Worm (Caenorhabditis elegans) whole organism, young adult: Measurements from ENCODE around the gene ndub-8.

Experiments
- B0019.2 ChIP-seq: fragments of 200-800 bp; sonication (Bioruptor generic); conservative IDR thresholded peaks from 2 replicates; pipeline ENCODE4 v1.3.6; 2022; ENCODE audit warnings: missing genetic modification reagents, missing genetic modification characterization, missing compliant biosample characterization
- C06A6.2 ChIP-seq: fragments of 200-800 bp; sonication (Bioruptor generic); conservative IDR thresholded peaks from 2 replicates; pipeline ENCODE4 v1.3.6; 2022; ENCODE audit warnings: missing genetic modification characterization, missing compliant biosample characterization
- F23B12.7 ChIP-seq: sonication (generic microtip); optimal IDR thresholded peaks from 2 replicates; lab custom pipeline; 2017; ENCODE audit warnings: missing genetic modification characterization, mild to moderate bottlenecking, missing compliant biosample characterization, antibody characterized with exemption, moderate library complexity; ENCODE audit not compliant: insufficient read depth
- F49E8.2 ChIP-seq: sonication (generic microtip); optimal IDR thresholded peaks from 3 replicates; lab custom pipeline; 2017; ENCODE audit warnings: missing genetic modification characterization, mild to moderate bottlenecking, missing compliant biosample characterization, antibody characterized with exemption, moderate library complexity; ENCODE audit not compliant: insufficient read depth
- K12H6.12 ChIP-seq: fragments of 200-800 bp; sonication (Bioruptor generic); optimal IDR thresholded peaks from 2 replicates; lab custom pipeline; 2018; ENCODE audit warnings: mild to moderate bottlenecking, missing genetic modification characterization, missing compliant biosample characterization
- T26A5.8 ChIP-seq: sonication (generic microtip); optimal IDR thresholded peaks from 2 replicates; lab custom pipeline; 2016; ENCODE audit warnings: missing genetic modification characterization, missing compliant biosample characterization
- Y53F4B.3 ChIP-seq: fragments of 200-800 bp; sonication (Bioruptor generic); IDR thresholded peaks from 2 replicates; pipeline ENCODE4 v1.3.6; 2022; ENCODE audit warnings: missing genetic modification reagents, missing genetic modification characterization, missing compliant biosample characterization
- Y56A3A.18 ChIP-seq: fragments of 200-800 bp; sonication (Bioruptor generic); IDR thresholded peaks from 2 replicates; pipeline ENCODE4 v1.3.6; 2022; ENCODE audit warnings: missing genetic modification reagents, missing genetic modification characterization, missing compliant biosample characterization
- Y95B8A.8 ChIP-seq: fragments of 200-800 bp; sonication (Bioruptor generic); IDR thresholded peaks from 2 replicates; pipeline ENCODE4 v1.3.6; 2022; ENCODE audit warnings: missing genetic modification reagents, missing genetic modification characterization, missing compliant biosample characterization
- ZK185.1 ChIP-seq: sonication (generic microtip); optimal IDR thresholded peaks from 2 replicates; lab custom pipeline; 2016; ENCODE audit warnings: mild to moderate bottlenecking, missing genetic modification characterization, missing compliant biosample characterization; ENCODE audit not compliant: poor library complexity, severe bottlenecking
- akir-1 ChIP-seq: fragments of 200-800 bp; sonication (Bioruptor generic); optimal IDR thresholded peaks from 2 replicates; lab custom pipeline; 2018; ENCODE audit warnings: mild to moderate bottlenecking, missing genetic modification characterization, moderate library complexity, missing compliant biosample characterization
- athp-1 ChIP-seq: sonication (generic microtip); optimal IDR thresholded peaks from 2 replicates; lab custom pipeline; 2017; ENCODE audit warnings: mild to moderate bottlenecking, missing genetic modification characterization, missing compliant biosample characterization
- attf-5 ChIP-seq: fragments of 200-800 bp; sonication (Bioruptor generic); optimal IDR thresholded peaks from 2 replicates; lab custom pipeline; 2018; ENCODE audit warnings: mild to moderate bottlenecking, missing genetic modification characterization, missing compliant biosample characterization
- bed-2 ChIP-seq: fragments of 200-800 bp; sonication (Bioruptor generic); IDR thresholded peaks from 2 replicates; pipeline ENCODE4 v1.3.6; 2022; ENCODE audit warnings: missing genetic modification reagents, missing genetic modification characterization, missing compliant biosample characterization
- ccch-3 ChIP-seq: fragments of 200-800 bp; sonication (Bioruptor generic); optimal IDR thresholded peaks from 2 replicates; lab custom pipeline; 2018; ENCODE audit warnings: mild to moderate bottlenecking, missing genetic modification characterization, missing compliant biosample characterization
- cebp-1 ChIP-seq, 2 experiments: fragments of 200-800 bp in 1 of 2; sonication (Bioruptor generic) in 1 of 2; sonication (generic microtip) in 1 of 2; IDR thresholded peaks in 1 of 2; optimal IDR thresholded peaks in 1 of 2; 2 replicates each; pipeline versions ENCODE4 v1.3.6 to Lab custom; 2017 to 2022; ENCODE audit warnings: missing compliant biosample characterization in 2 of 2, missing genetic modification characterization in 2 of 2, mild to moderate bottlenecking in 1 of 2, missing genetic modification reagents in 1 of 2, moderate library complexity in 1 of 2
- cebp-2 ChIP-seq: fragments of 200-800 bp; sonication (Bioruptor generic); IDR thresholded peaks from 2 replicates; pipeline ENCODE4 v1.3.6; 2022; ENCODE audit warnings: missing genetic modification characterization, missing compliant biosample characterization
- ceh-79 ChIP-seq: sonication (generic microtip); optimal IDR thresholded peaks from 2 replicates; lab custom pipeline; 2017; ENCODE audit warnings: mild to moderate bottlenecking, missing genetic modification characterization, missing compliant biosample characterization
- ceh-91 ChIP-seq: fragments of 200-800 bp; sonication (Bioruptor generic); IDR thresholded peaks from 2 replicates; pipeline ENCODE4 v1.3.6; 2022; ENCODE audit warnings: missing genetic modification reagents, missing genetic modification characterization, missing compliant biosample characterization
- dox-1 ChIP-seq: fragments of 200-800 bp; sonication (Bioruptor generic); IDR thresholded peaks from 2 replicates; pipeline ENCODE4 v1.3.6; 2022; ENCODE audit warnings: missing genetic modification reagents, missing genetic modification characterization, missing compliant biosample characterization
- dpff-1 ChIP-seq: sonication (generic microtip); optimal IDR thresholded peaks from 2 replicates; lab custom pipeline; 2017; ENCODE audit warnings: mild to moderate bottlenecking, missing genetic modification characterization, missing compliant biosample characterization
- efl-1 ChIP-seq: fragments of 150-350 bp; optimal IDR thresholded peaks from 2 replicates; lab custom pipeline; 2014; ENCODE audit warnings: missing biosample characterization, missing genetic modification reagents, missing genetic modification characterization
- egrh-3 ChIP-seq: fragments of 200-800 bp; sonication (Bioruptor generic); IDR thresholded peaks from 2 replicates; pipeline ENCODE4 v1.3.6; 2022; ENCODE audit warnings: missing genetic modification reagents, missing genetic modification characterization, missing compliant biosample characterization
- let-607 ChIP-seq, 2 experiments: fragments of 200-800 bp in 1 of 2; sonication (Bioruptor generic) in 1 of 2; sonication (generic microtip) in 1 of 2; optimal IDR thresholded peaks; 2 replicates each; lab custom pipeline; 2016 to 2018; ENCODE audit warnings: mild to moderate bottlenecking in 2 of 2, missing compliant biosample characterization in 2 of 2, missing genetic modification characterization in 2 of 2, moderate library complexity in 2 of 2, missing genotype in 1 of 2
- lin-35 ChIP-seq, 3 experiments: fragments of 150-350 bp in 2 of 3; sonication (generic microtip) in 1 of 3; optimal IDR thresholded peaks; 2 replicates each; lab custom pipeline; 2014 to 2018; ENCODE audit warnings: missing biosample characterization in 3 of 3, missing genetic modification characterization in 3 of 3, missing genetic modification reagents in 3 of 3
- lin-40 ChIP-seq: sonication (generic microtip); optimal IDR thresholded peaks from 2 replicates; lab custom pipeline; 2016; ENCODE audit warnings: missing genetic modification characterization, mild to moderate bottlenecking, missing compliant biosample characterization, missing genotype, missing genetic modification reagents
- lin-54 ChIP-seq: fragments of 200-800 bp; sonication (Bioruptor generic); optimal IDR thresholded peaks from 2 replicates; lab custom pipeline; 2018; ENCODE audit warnings: mild to moderate bottlenecking, missing genetic modification characterization, missing compliant biosample characterization
- lsl-1 ChIP-seq: fragments of 200-800 bp; sonication (Bioruptor generic); optimal IDR thresholded peaks from 2 replicates; lab custom pipeline; 2018; ENCODE audit warnings: mild to moderate bottlenecking, missing genetic modification characterization, moderate library complexity, missing compliant biosample characterization
- madf-3 ChIP-seq: fragments of 200-800 bp; sonication (Bioruptor generic); IDR thresholded peaks from 2 replicates; pipeline ENCODE4 v1.3.6; 2022; ENCODE audit warnings: missing genetic modification reagents, missing genetic modification characterization, missing compliant biosample characterization
- mes-4 ChIP-seq: sonication (generic microtip); optimal IDR thresholded peaks from 2 replicates; lab custom pipeline; 2016; ENCODE audit warnings: missing genotype, missing genetic modification characterization, missing compliant biosample characterization
- nfya-1 ChIP-seq: sonication (generic microtip); optimal IDR thresholded peaks from 2 replicates; lab custom pipeline; 2017; ENCODE audit warnings: antibody characterized with exemption, missing compliant biosample characterization, missing genetic modification characterization, borderline replicate concordance; ENCODE audit not compliant: insufficient read depth
- nfya-2 ChIP-seq: fragments of 200-800 bp; sonication (Bioruptor generic); IDR thresholded peaks from 2 replicates; pipeline ENCODE4 v1.3.6; 2022; ENCODE audit warnings: missing genetic modification reagents, missing genetic modification characterization, missing compliant biosample characterization
- nfyb-1 ChIP-seq: fragments of 200-800 bp; sonication (Bioruptor generic); IDR thresholded peaks from 2 replicates; pipeline ENCODE4 v1.3.6; 2022; ENCODE audit warnings: missing genetic modification reagents, missing genetic modification characterization, missing compliant biosample characterization
- nhr-120 ChIP-seq: fragments of 200-800 bp; sonication (Bioruptor generic); IDR thresholded peaks from 2 replicates; pipeline ENCODE4 v1.3.6; 2022; ENCODE audit warnings: missing genetic modification characterization, missing compliant biosample characterization
- nhr-179 ChIP-seq: sonication (generic microtip); optimal IDR thresholded peaks from 2 replicates; lab custom pipeline; 2016; ENCODE audit warnings: mild to moderate bottlenecking, missing genetic modification characterization, missing compliant biosample characterization
- pha-4 ChIP-seq: fragments of 150-350 bp; sonication (generic microtip); optimal IDR thresholded peaks from 2 replicates; lab custom pipeline; 2014; ENCODE audit warnings: missing biosample characterization, missing genetic modification reagents, missing genetic modification characterization
- rcor-1 ChIP-seq: fragments of 200-800 bp; sonication (Bioruptor generic); IDR thresholded peaks from 2 replicates; pipeline ENCODE4 v1.3.6; 2022; ENCODE audit warnings: missing genetic modification reagents, missing genetic modification characterization, missing compliant biosample characterization
- repo-1 ChIP-seq: sonication (generic microtip); optimal IDR thresholded peaks from 2 replicates; lab custom pipeline; 2017; ENCODE audit warnings: mild to moderate bottlenecking, missing genetic modification characterization, missing compliant biosample characterization
- sdz-38 ChIP-seq: sonication (generic microtip); optimal IDR thresholded peaks from 2 replicates; lab custom pipeline; 2016; ENCODE audit warnings: missing genotype, missing genetic modification characterization, missing compliant biosample characterization
- sea-2 ChIP-seq: fragments of 200-800 bp; sonication (Bioruptor generic); IDR thresholded peaks from 2 replicates; pipeline ENCODE4 v1.3.6; 2022; ENCODE audit warnings: missing genetic modification characterization, missing compliant biosample characterization
- snpc-1.1 ChIP-seq: sonication (generic microtip); optimal IDR thresholded peaks from 2 replicates; lab custom pipeline; 2017; ENCODE audit warnings: missing genetic modification characterization, mild to moderate bottlenecking, missing compliant biosample characterization, antibody characterized with exemption, moderate library complexity, missing genotype, missing genetic modification reagents; ENCODE audit not compliant: insufficient read depth
- snpc-3.4 ChIP-seq: sonication (generic microtip); optimal IDR thresholded peaks from 2 replicates; lab custom pipeline; 2017; ENCODE audit warnings: missing genetic modification characterization, mild to moderate bottlenecking, missing compliant biosample characterization, antibody characterized with exemption, moderate library complexity, missing genotype, missing genetic modification reagents
- snpc-4 ChIP-seq, 5 experiments: fragments of 150-350 bp in 1 of 5; sonication (generic microtip) in 4 of 5; optimal IDR thresholded peaks; 2 replicates each; lab custom pipeline; 2014 to 2018; ENCODE audit warnings: missing genetic modification characterization in 5 of 5, missing biosample characterization in 3 of 5, antibody characterized with exemption in 2 of 5, mild to moderate bottlenecking in 2 of 5, missing compliant biosample characterization in 2 of 5, missing genotype in 2 of 5, moderate library complexity in 2 of 5, missing genetic modification reagents in 1 of 5
- tbp1 ChIP-seq: fragments of 200-800 bp; sonication (Bioruptor generic); optimal IDR thresholded peaks from 2 replicates; lab custom pipeline; 2018; ENCODE audit warnings: mild to moderate bottlenecking, missing genetic modification characterization, missing compliant biosample characterization
- zim-3 ChIP-seq: sonication (generic microtip); optimal IDR thresholded peaks from 2 replicates; lab custom pipeline; 2017; ENCODE audit warnings: mild to moderate bottlenecking, missing genetic modification characterization, moderate library complexity, missing compliant biosample characterization
- ztf-25 ChIP-seq: fragments of 200-800 bp; sonication (Bioruptor generic); IDR thresholded peaks from 2 replicates; pipeline ENCODE4 v1.3.6; 2022; ENCODE audit warnings: missing genetic modification reagents, missing genetic modification characterization, missing compliant biosample characterization
- ztf-28 ChIP-seq: fragments of 200-800 bp; sonication (Bioruptor generic); IDR thresholded peaks from 2 replicates; pipeline ENCODE4 v1.3.6; 2022; ENCODE audit warnings: missing genetic modification reagents, missing genetic modification characterization, missing compliant biosample characterization

ndub-8 gene

ce11 chrII:13888278-13888677 lies 15.6 kb downstream of the ndub-8 start, which contains the start of gene mcd-1 (continued):
- no peak for TF ChIP-seq snpc-4 (GFP tag; optimal IDR thresholded peaks at IDR 0.05; lab: Kevin White, UChicago)
- peak in 2 of 4 experiments; percentile 44 to 51 for TF ChIP-seq snpc-4 (tag; optimal IDR thresholded peaks at IDR 0.05; lab: Kevin White, UChicago)
- TF ChIP-seq F49E8.2 = no peak
- TF ChIP-seq akir-1 (GFP tag; lab: Kevin White, UChicago) = no peak
- TF ChIP-seq dpff-1 (tag; lab: Kevin White, UChicago) = no peak
- TF ChIP-seq lin-35 (GFP tag; optimal IDR thresholded peaks at IDR 0.05; lab: Kevin White, UChicago) = peak in 1 of 3 experiments; percentile 71
- TF ChIP-seq nfyb-1 = no peak
- TF ChIP-seq efl-1 (GFP tag; lab: Kevin White, UChicago) = peak; percentile 75
- no peak for TF ChIP-seq T26A5.8
- TF ChIP-seq ccch-3 (GFP tag; lab: Kevin White, UChicago) = no peak
- peak; percentile 67; the same call in 1 of the 2 replicates for TF ChIP-seq egrh-3
- no peak for TF ChIP-seq nfya-2 (GFP tag; lab: Robert Waterston, UW)
- no peak for TF ChIP-seq snpc-1.1 (tag; lab: Kevin White, UChicago)
- TF ChIP-seq lsl-1 (GFP tag; lab: Kevin White, UChicago) = peak; percentile 54
- no peak for TF ChIP-seq let-607 (tag; optimal IDR thresholded peaks at IDR 0.05; lab: Kevin White, UChicago)
- peak; percentile 22 for TF ChIP-seq pha-4
- no peak for TF ChIP-seq ztf-25 (GFP tag; lab: Robert Waterston, UW)
- no peak for TF ChIP-seq sdz-38
- TF ChIP-seq Y53F4B.3 (GFP tag; lab: Robert Waterston, UW) = no peak
- TF ChIP-seq Y56A3A.18 = no peak
- no peak for TF ChIP-seq repo-1
- TF ChIP-seq ceh-79 (tag; lab: Kevin White, UChicago) = no peak
- no peak for TF ChIP-seq ztf-28 (GFP tag; lab: Robert Waterston, UW)
- TF ChIP-seq Y95B8A.8 (GFP tag; lab: Robert Waterston, UW) = no peak
- peak; percentile 50 for TF ChIP-seq ceh-91 (GFP tag; lab: Robert Waterston, UW)
- peak; percentile 38; the same call in 1 of the 2 replicates for TF ChIP-seq rcor-1 (GFP tag; lab: Robert Waterston, UW)
- no peak for TF ChIP-seq B0019.2 (GFP tag; lab: Robert Waterston, UW)
- TF ChIP-seq ZK185.1 = no peak
- TF ChIP-seq snpc-3.4 (tag; lab: Kevin White, UChicago) = no peak
- no peak for TF ChIP-seq nhr-120
- TF ChIP-seq lin-54 = peak; percentile 53
- peak; percentile 73 for TF ChIP-seq attf-5 (GFP tag; lab: Kevin White, UChicago)
- no peak for TF ChIP-seq sea-2 (GFP tag; lab: Robert Waterston, UW)
- TF ChIP-seq C06A6.2 (GFP tag; lab: Robert Waterston, UW) = no peak
- no peak for TF ChIP-seq cebp-2 (GFP tag; lab: Robert Waterston, UW)
- no peak for TF ChIP-seq nfya-1 (tag; lab: Kevin White, UChicago)
- TF ChIP-seq K12H6.12 (tag; lab: Kevin White, UChicago) = no peak
- TF ChIP-seq bed-2 (GFP tag; lab: Robert Waterston, UW) = no peak
- TF ChIP-seq cebp-1 (GFP tag; IDR thresholded peaks at IDR 0.05; lab: Robert Waterston, UW) = no peak
- peak; percentile 58 for TF ChIP-seq cebp-1 (tag; optimal IDR thresholded peaks at IDR 0.05; lab: Kevin White, UChicago)
- no peak for TF ChIP-seq nhr-179 (tag; lab: Kevin White, UChicago)
- no peak for TF ChIP-seq tbp1 (GFP tag; lab: Kevin White, UChicago)
- TF ChIP-seq mes-4 = no peak
- no peak for TF ChIP-seq zim-3 (tag; lab: Kevin White, UChicago)
- no peak for TF ChIP-seq athp-1 (tag; lab: Kevin White, UChicago)
- no peak; the same call in 1 of the 2 replicates for TF ChIP-seq dox-1
- TF ChIP-seq madf-3 (GFP tag; lab: Robert Waterston, UW) = peak; percentile 98
- TF ChIP-seq F23B12.7 (tag; lab: Kevin White, UChicago) = peak; percentile 60
- peak; percentile 16 for TF ChIP-seq lin-40
